Worm (Caenorhabditis elegans): ENCODE data around the gene F45E1.1.

The F45E1.1 gene

ce11 chrX:8029080-8029479, 25.6 kb downstream of the F45E1.1 start, which contains the start of gene C34D10.1 (continued):
- TF ChIP-seq R02D3.7 (tag; optimal IDR thresholded peaks at IDR 0.05) (no peak), F10B5.3 (tag; optimal IDR thresholded peaks at IDR 0.05) (no peak), aly-2 (tag; optimal IDR thresholded peaks at IDR 0.05) (no peak), zfp-2 (tag; optimal IDR thresholded peaks at IDR 0.05) (no peak), nhr-10 (tag; optimal IDR thresholded peaks at IDR 0.05) (peak; percentile 20), unc-130 (GFP tag; optimal IDR thresholded peaks at IDR 0.05) (no peak), mdt-29 (GFP tag; IDR thresholded peaks at IDR 0.05) (no peak), F26F4.8 (GFP tag; conservative IDR thresholded peaks at IDR 0.05) (no peak), egl-27 (tag; optimal IDR thresholded peaks at IDR 0.05) (no peak), spr-1 (tag; optimal IDR thresholded peaks at IDR 0.05) (no peak), dmd-8 (GFP tag; IDR thresholded peaks at IDR 0.05) (no peak), nhr-111 (GFP tag; optimal IDR thresholded peaks at IDR 0.05) (no peak), daf-12 (tag; optimal IDR thresholded peaks at IDR 0.05) (no peak), nhr-48 (tag; optimal IDR thresholded peaks at IDR 0.05) (peak; percentile 26), nhr-25 (tag; optimal IDR thresholded peaks at IDR 0.05; ENCODE audit: borderline replicate concordance, insufficient read depth) (peak; percentile 61), F37D6.2 (tag; optimal IDR thresholded peaks at IDR 0.05) (no peak), lin-15B (tag; optimal IDR thresholded peaks at IDR 0.05) (no peak), dmd-6 (GFP tag; IDR thresholded peaks at IDR 0.05) (peak; percentile 52), Y48G9A.11 (GFP tag; IDR thresholded peaks at IDR 0.05) (no peak), jun-1 (tag; optimal IDR thresholded peaks at IDR 0.05) (no peak), lin-38 (GFP tag; IDR thresholded peaks at IDR 0.05) (no peak), ctbp-1 (GFP tag; IDR thresholded peaks at IDR 0.05) (peak; percentile 57), saeg-2 (GFP tag; IDR thresholded peaks at IDR 0.05) (no peak), ceh-32 (tag; optimal IDR thresholded peaks at IDR 0.05; ENCODE audit: poor library complexity) (no peak), mdl-1 (tag; optimal IDR thresholded peaks at IDR 0.05) (peak in 1 of 2 experiments; percentile 73), lir-3 (tag; optimal IDR thresholded peaks at IDR 0.05) (no peak), php-3 (GFP tag; IDR thresholded peaks at IDR 0.05) (no peak), mxl-2 (GFP tag; conservative IDR thresholded peaks at IDR 0.05) (no peak), daf-19 (GFP tag; conservative IDR thresholded peaks at IDR 0.05) (no peak), lin-13 (GFP tag; optimal IDR thresholded peaks at IDR 0.05) (peak; percentile 5), dpl-1 (GFP tag; optimal IDR thresholded peaks at IDR 0.05) (peak; percentile 37), hif-1 (tag; optimal IDR thresholded peaks at IDR 0.05) (peak in 1 of 2 experiments; percentile 46), D1046.2 (GFP tag; IDR thresholded peaks at IDR 0.05) (no peak), ceh-62 (tag; optimal IDR thresholded peaks at IDR 0.05) (no peak), skn-1 (tag; optimal IDR thresholded peaks at IDR 0.05) (no peak), nhr-237 (tag; optimal IDR thresholded peaks at IDR 0.05) (no peak), ceh-44 (GFP tag; IDR thresholded peaks at IDR 0.05) (0 out of 2 replicates have a peak, but pooled peaks have one; percentile 42), nhr-77 (tag; optimal IDR thresholded peaks at IDR 0.05) (no peak), ama-1 (optimal IDR thresholded peaks at IDR 0.05) (no peak), tag-97 (GFP tag; IDR thresholded peaks at IDR 0.05) (no peak), lim-7 (GFP tag; IDR thresholded peaks at IDR 0.05) (no peak), mes-2 (tag; optimal IDR thresholded peaks at IDR 0.05; ENCODE audit: poor library complexity, severe bottlenecking) (peak; percentile 65), snpc-4 (tag; optimal IDR thresholded peaks at IDR 0.05) (no peak), Y105C5A.15 (GFP tag; IDR thresholded peaks at IDR 0.05) (no peak), T20F7.1 (GFP tag; optimal IDR thresholded peaks at IDR 0.05) (peak; percentile 44), zip-2 (tag; optimal IDR thresholded peaks at IDR 0.05) (no peak), dmd-9 (GFP tag; IDR thresholded peaks at IDR 0.05) (0 out of 2 replicates have a peak, but pooled peaks have one; percentile 11), snpc-1.2 (GFP tag; IDR thresholded peaks at IDR 0.05) (no peak), ces-1 (GFP tag; optimal IDR thresholded peaks at IDR 0.05) (no peak), madf-5 (GFP tag; IDR thresholded peaks at IDR 0.05) (no peak), lin-1 (GFP tag; IDR thresholded peaks at IDR 0.05) (peak; percentile 17; the same call in 1 of the 2 replicates), nhr-28 (tag; optimal IDR thresholded peaks at IDR 0.05) (peak; percentile 69)
